Worm (Caenorhabditis elegans): ENCODE data around the gene egl-26.
A peak's percentile ranks its signal among the peaks of the same experiment; 100 is the strongest.

The egl-26 gene

DNA sequence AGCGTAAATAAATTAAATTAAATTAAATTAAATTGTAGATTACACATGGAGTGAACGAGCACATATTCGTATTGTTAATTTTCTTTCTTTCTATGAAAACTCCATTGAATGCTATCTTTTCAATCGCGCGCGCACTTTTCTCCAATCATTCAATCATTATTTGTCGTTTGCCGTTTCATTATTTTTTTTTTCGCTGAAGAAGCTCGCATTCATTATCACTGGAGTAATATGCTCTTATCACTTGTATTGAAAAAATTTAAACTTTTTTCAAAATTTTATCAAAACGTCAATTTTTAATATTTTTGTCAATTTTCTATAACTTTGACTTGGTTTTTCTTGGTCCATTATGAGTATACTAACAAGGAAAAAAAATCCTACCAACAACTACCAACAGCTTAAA lies 4.0 kb upstream of the egl-26 start:
- TF ChIP-seq Y75B8A.6 (GFP tag; IDR thresholded peaks at IDR 0.05) (no peak), lim-7 (GFP tag; IDR thresholded peaks at IDR 0.05) (no peak), skn-1 (tag; optimal IDR thresholded peaks at IDR 0.05) (no peak), php-3 (GFP tag; IDR thresholded peaks at IDR 0.05) (no peak), ztf-7 (tag; optimal IDR thresholded peaks at IDR 0.05) (no peak), hlh-30 (tag; optimal IDR thresholded peaks at IDR 0.05; ENCODE audit: insufficient read depth) (no peak), Y105C5A.15 (GFP tag; IDR thresholded peaks at IDR 0.05) (no peak), dmd-9 (GFP tag; IDR thresholded peaks at IDR 0.05) (no peak), dmd-6 (GFP tag; IDR thresholded peaks at IDR 0.05) (peak; percentile 32; the same call in 1 of the 2 replicates), zip-11 (GFP tag; IDR thresholded peaks at IDR 0.05) (no peak), R02D3.7 (tag; optimal IDR thresholded peaks at IDR 0.05) (no peak), pqm-1 (tag; optimal IDR thresholded peaks at IDR 0.05) (peak; percentile 31), mes-2 (tag; optimal IDR thresholded peaks at IDR 0.05; ENCODE audit: poor library complexity, severe bottlenecking) (no peak), gei-8 (GFP tag; optimal IDR thresholded peaks at IDR 0.05) (no peak), zip-2 (tag; optimal IDR thresholded peaks at IDR 0.05) (no peak), zfp-3 (GFP tag; conservative IDR thresholded peaks at IDR 0.05) (no peak), mdl-1 (tag; optimal IDR thresholded peaks at IDR 0.05) (no peak), ZK337.2 (GFP tag; IDR thresholded peaks at IDR 0.05) (no peak), egl-27 (tag; optimal IDR thresholded peaks at IDR 0.05) (no peak), duxl-1 (tag; optimal IDR thresholded peaks at IDR 0.05; ENCODE audit: poor library complexity) (no peak), dve-1 (tag; optimal IDR thresholded peaks at IDR 0.05; ENCODE audit: insufficient read depth) (peak; percentile 13), nhr-237 (tag; optimal IDR thresholded peaks at IDR 0.05) (no peak), nhr-42 (GFP tag; IDR thresholded peaks at IDR 0.05) (no peak), madf-5 (GFP tag; IDR thresholded peaks at IDR 0.05) (no peak), nhr-11 (tag; optimal IDR thresholded peaks at IDR 0.05) (no peak)

DNA sequence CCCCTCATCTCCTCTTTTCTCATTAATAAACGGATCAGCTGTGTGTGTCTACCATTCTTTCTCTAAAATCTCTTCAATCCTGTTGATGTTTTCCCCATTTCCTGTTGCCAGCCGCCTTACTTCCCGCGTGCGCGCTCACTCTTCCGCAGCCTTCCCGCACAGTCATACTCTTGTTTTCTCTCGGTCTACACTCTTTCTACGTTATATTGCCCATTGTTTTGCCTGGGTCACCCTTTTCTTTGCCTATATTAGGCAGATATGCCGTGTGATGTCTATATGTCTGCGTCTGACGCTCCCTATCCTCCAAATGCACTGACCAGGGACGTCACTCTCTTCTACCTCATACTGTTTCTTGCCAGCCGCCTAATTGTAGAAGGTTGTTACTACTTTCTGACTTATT lies 3.1 kb upstream of the egl-26 start:
- no peak for TF ChIP-seq nhr-111 (GFP tag; optimal IDR thresholded peaks at IDR 0.05)
- peak; percentile 29; the same call in 1 of the 2 replicates for TF ChIP-seq hmg-1.1 (GFP tag; IDR thresholded peaks at IDR 0.05)
- TF ChIP-seq nhr-102 (tag; optimal IDR thresholded peaks at IDR 0.05) = no peak
- no peak for TF ChIP-seq skn-1 (tag; optimal IDR thresholded peaks at IDR 0.05)
- peak; percentile 86 for TF ChIP-seq aha-1 (tag)
- peak; percentile 17 for TF ChIP-seq nhr-6 (tag; optimal IDR thresholded peaks at IDR 0.05)
- TF ChIP-seq ama-1 (optimal IDR thresholded peaks at IDR 0.05) = no peak
- no peak for TF ChIP-seq duxl-1 (tag; optimal IDR thresholded peaks at IDR 0.05; ENCODE audit: poor library complexity)
- TF ChIP-seq lin-13 (GFP tag; optimal IDR thresholded peaks at IDR 0.05) = no peak
- TF ChIP-seq mes-2 (tag; optimal IDR thresholded peaks at IDR 0.05; ENCODE audit: poor library complexity, severe bottlenecking) = no peak
- TF ChIP-seq spr-1 (tag; optimal IDR thresholded peaks at IDR 0.05) = peak; percentile 45
- no peak for TF ChIP-seq ctbp-1 (GFP tag; IDR thresholded peaks at IDR 0.05)
- TF ChIP-seq madf-5 (GFP tag; IDR thresholded peaks at IDR 0.05) = no peak
- TF ChIP-seq nhr-77 (tag; optimal IDR thresholded peaks at IDR 0.05) = no peak
- peak; percentile 71 for TF ChIP-seq madf-9 (GFP tag; conservative IDR thresholded peaks at IDR 0.05)
- no peak for TF ChIP-seq zip-2 (tag; optimal IDR thresholded peaks at IDR 0.05)
- TF ChIP-seq unc-62 (GFP tag; optimal IDR thresholded peaks at IDR 0.05 in 1 of 2) = peak in 1 of 2 experiments; percentile 57
- TF ChIP-seq unc-62 (tag; optimal IDR thresholded peaks at IDR 0.05) = no peak
- TF ChIP-seq nhr-11 (tag; optimal IDR thresholded peaks at IDR 0.05) = peak; percentile 2
- TF ChIP-seq hlh-30 (tag; optimal IDR thresholded peaks at IDR 0.05; ENCODE audit: insufficient read depth) = peak; percentile 86
- TF ChIP-seq php-3 (GFP tag; IDR thresholded peaks at IDR 0.05) = no peak
- peak; percentile 82 for TF ChIP-seq mxl-3 (GFP tag; optimal IDR thresholded peaks at IDR 0.05)
- peak; percentile 48 for TF ChIP-seq nhr-25 (tag; optimal IDR thresholded peaks at IDR 0.05; ENCODE audit: borderline replicate concordance, insufficient read depth)
- no peak for TF ChIP-seq daf-16 (GFP tag; optimal IDR thresholded peaks at IDR 0.05)
- TF ChIP-seq daf-16 (tag; optimal IDR thresholded peaks at IDR 0.05) = peak; percentile 19
- TF ChIP-seq nhr-28 (tag; optimal IDR thresholded peaks at IDR 0.05) = peak; percentile 51
- TF ChIP-seq arid-1 (GFP tag; conservative IDR thresholded peaks at IDR 0.05) = 0 out of 2 replicates have a peak, but pooled peaks have one; percentile 21
- TF ChIP-seq dve-1 (tag; optimal IDR thresholded peaks at IDR 0.05; ENCODE audit: insufficient read depth) = peak; percentile 43
- TF ChIP-seq egl-43 (GFP tag; IDR thresholded peaks at IDR 0.05) = no peak
- TF ChIP-seq rbr-2 (tag; optimal IDR thresholded peaks at IDR 0.05) = peak; percentile 28
- peak; percentile 27 to 84 for TF ChIP-seq mdl-1 (tag; optimal IDR thresholded peaks at IDR 0.05)
- peak; percentile 44 for TF ChIP-seq nhr-48 (tag; optimal IDR thresholded peaks at IDR 0.05)
- no peak for TF ChIP-seq ztf-11 (tag; optimal IDR thresholded peaks at IDR 0.05)
- no peak; the same call in 1 of the 2 replicates for TF ChIP-seq T26A8.4 (GFP tag; IDR thresholded peaks at IDR 0.05)
- no peak for TF ChIP-seq nhr-237 (tag; optimal IDR thresholded peaks at IDR 0.05)
- TF ChIP-seq zfp-3 (GFP tag; conservative IDR thresholded peaks at IDR 0.05) = no peak
